Worm (Caenorhabditis elegans) whole organism, dauer: ENCODE results near the gene F35F10.7.

Experiments used
- unc-62 ChIP-seq: sonication (generic microtip); optimal IDR thresholded peaks from 2 replicates; lab custom pipeline; 2017; ENCODE audit warnings: missing biosample characterization, missing genetic modification reagents, missing genetic modification characterization

F35F10.7 gene

DNA sequence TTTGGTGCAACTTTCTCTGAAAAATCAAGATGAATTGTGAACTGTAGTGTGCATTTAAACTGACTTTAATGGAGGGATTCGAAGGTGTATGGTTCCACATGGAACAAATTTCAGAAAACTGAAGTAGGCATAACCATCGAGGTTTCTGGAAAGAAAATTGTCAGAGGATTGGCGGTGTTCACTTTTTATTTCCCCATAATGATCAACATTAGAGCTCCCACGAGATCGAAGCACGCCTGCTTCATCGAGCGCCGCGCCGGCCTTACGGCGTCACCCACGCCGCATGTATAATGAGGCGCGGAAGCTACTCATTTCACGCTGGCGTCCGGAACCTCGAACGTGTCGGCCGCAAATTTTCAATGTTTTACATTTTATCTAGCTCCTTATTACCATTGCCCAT lies 904 bp upstream of the F35F10.7 start:
- TF ChIP-seq unc-62, result no peak

DNA sequence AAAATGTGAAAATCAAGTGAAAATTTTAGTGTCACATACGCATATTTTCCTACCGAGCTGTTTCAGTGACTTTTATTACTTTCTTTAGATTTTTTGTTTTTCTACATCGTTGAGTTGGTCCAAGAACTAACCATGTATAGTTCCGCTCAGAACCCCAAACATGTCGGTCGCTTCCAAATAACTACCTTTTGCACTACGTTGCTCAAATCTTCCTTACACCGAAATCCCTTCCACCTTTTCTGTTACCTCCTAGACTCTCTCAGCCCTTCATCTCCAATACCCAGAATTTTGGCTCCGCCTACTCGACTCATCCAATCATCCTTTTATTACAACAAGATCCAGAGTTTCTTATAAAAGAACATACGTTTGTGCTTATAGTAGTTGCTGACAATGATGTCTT lies 2.6 kb downstream of the F35F10.7 start, which contains the start of gene F35F10.5:
Gene F35F10.5 (plus strand): TSS at position 301 of the 400 bp plus-strand sequence.
- no peak for TF ChIP-seq unc-62

ce11 chrV:3282957-3283356 lies 4.3 kb downstream of the F35F10.7 start, which contains the start of gene str-64:
Gene str-64, plus strand, starts transcription at chrV:3283257.
- TF ChIP-seq unc-62, result no peak

ce11 chrV:3281523-3281922 lies 5.7 kb downstream of the F35F10.7 start, which contains the start of gene T28A11.25:
Gene T28A11.25, plus strand, starts transcription at chrV:3281823.
- no peak for TF ChIP-seq unc-62

DNA sequence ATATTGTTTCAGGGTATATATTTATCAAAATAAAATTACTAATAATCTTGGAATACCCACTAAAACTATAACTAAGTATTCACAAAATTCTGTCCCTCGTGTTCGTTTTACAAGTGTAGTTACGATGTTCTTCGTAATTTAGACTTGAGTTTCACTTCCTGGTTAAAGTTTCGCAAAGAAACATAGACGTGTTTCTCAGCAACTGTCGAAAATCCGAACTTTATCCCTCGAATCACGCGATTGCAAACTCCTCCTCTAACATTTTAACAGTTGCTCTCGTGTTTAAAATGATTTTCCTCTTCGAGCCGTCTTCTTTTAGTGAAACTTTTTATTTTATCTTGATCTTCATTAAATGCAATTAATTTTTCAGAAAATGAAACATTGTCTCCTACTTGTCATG lies 7.2 kb downstream of the F35F10.7 start, which contains the start of gene T28A11.2:
Gene T28A11.2 (plus strand): TSS at position 371 of the 400 bp plus-strand sequence.
- no peak for TF ChIP-seq unc-62

DNA sequence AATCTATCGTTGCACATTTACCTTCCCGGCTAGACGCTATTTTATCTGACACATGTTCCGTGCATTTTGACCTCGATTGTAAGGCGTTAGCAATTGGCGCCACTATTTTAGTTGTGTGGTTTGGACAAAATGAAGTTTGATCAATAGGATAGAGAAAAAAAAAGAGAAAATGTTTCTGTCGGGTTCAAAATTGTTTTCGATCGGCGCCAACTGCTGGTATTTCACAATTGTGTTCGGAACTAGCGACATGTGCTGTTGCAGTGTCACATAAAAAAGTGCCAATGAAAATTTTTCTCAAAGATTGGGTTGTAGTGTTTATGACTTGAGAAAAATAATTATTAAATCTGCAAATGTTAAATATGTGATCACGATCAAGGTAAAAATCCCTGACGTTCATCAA lies 8.1 kb downstream of the F35F10.7 start:
- no peak for TF ChIP-seq unc-62

DNA sequence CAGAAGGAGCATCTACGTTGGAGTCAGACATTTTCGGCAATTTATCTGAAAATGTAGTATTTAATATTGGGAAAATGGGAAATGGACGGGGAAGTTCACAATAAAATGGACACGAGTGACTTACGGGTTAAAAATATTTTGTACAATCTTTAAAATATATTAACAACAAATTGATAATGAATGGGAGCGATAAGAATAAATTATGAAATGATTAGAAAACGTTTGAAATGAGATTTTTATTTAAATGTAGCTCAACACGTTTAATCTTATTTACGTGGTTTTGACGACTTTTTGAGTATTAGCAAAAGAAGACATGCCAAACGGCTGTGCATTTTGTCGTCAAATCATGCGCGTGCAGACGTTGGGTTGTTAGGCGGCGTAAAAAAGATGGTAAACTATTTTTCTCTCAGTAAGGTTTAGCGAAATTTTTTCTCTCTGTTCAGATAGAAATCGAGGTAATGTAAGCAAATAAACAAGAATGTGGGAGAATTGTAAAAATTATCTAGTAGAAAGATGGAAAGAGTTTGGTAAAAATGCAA lies 9.1 kb downstream of the F35F10.7 start, which contains the start of gene fbxa-64:
Gene fbxa-64 (minus strand): TSS at position 51 of the 539 bp plus-strand sequence.
- no peak for TF ChIP-seq unc-62

ce11 chrV:3276184-3276583 lies 11.0 kb downstream of the F35F10.7 start:
- TF ChIP-seq unc-62, result no peak

- TF ChIP-seq unc-62, result no peak
These were observed 12.2 kb downstream of the F35F10.7 start, which contains the start of gene T28A11.3 for ce11 chrV:3275033-3275432. Gene T28A11.3, plus strand, starts transcription at chrV:3275333.

- TF ChIP-seq unc-62, result no peak
These were observed 13.6 kb downstream of the F35F10.7 start, which contains the start of gene T28A11.4 for ce11 chrV:3273577-3274100. Gene T28A11.4, plus strand, starts transcription at chrV:3274050.

- TF ChIP-seq unc-62, result no peak
These were observed 14.1 kb downstream of the F35F10.7 start, which contains the start of gene T28A11.20 for ce11 chrV:3273156-3273555. Gene T28A11.20, minus strand, starts transcription at chrV:3273256.

ce11 chrV:3269407-3269806 lies 17.8 kb downstream of the F35F10.7 start, which contains the start of gene T28A11.19:
Gene T28A11.19, minus strand, starts transcription at chrV:3269514.
- TF ChIP-seq unc-62, result no peak

DNA sequence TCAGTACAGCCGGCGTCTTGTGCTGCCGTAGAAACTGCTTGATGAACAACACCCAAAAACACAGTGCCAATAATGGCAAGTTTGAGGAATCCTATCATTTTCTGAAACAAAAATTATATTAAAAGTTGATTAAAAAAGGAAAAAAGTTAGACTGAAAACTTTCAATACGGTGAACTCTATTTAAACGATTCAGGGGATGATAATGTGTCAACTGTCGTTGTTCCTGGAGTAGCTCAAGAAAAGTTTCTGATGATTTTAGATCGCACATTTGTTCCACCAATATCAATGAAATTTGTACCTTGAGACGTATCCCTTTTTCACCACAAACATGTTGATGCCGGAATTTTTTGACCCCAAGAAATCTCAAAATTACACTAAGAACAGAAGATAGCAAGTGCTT lies 19.3 kb downstream of the F35F10.7 start, which contains the start of gene T28A11.18:
Gene T28A11.18 (minus strand): TSS at position 101 of the 400 bp plus-strand sequence.
- TF ChIP-seq unc-62, result no peak

- no peak for TF ChIP-seq unc-62
These were observed 21.0 kb downstream of the F35F10.7 start, which contains the start of gene T28A11.17 for ce11 chrV:3266189-3266588. Gene T28A11.17, minus strand, starts transcription at chrV:3266289.

DNA sequence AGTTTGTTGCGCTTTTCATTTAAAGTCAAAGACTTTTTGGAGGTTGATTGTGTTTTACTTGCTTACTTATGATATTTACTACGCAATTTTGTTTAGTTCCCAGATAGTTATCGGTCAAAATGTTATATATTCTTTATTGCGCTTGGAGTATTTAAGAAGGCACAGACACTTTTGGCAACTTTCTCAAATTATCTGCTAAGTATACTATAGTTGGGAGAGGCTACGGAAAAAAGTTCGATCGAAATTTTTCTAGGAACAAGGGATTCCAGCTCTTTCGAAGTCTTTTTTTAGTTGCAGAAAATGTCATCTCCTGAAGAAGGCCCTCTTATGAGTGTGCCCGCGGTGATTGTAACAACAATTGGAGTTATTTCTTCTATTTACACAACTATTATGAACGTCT lies 27.2 kb downstream of the F35F10.7 start, which contains the start of gene srbc-5:
Gene srbc-5 (plus strand): TSS at position 301 of the 400 bp plus-strand sequence.
- TF ChIP-seq unc-62, result no peak

DNA sequence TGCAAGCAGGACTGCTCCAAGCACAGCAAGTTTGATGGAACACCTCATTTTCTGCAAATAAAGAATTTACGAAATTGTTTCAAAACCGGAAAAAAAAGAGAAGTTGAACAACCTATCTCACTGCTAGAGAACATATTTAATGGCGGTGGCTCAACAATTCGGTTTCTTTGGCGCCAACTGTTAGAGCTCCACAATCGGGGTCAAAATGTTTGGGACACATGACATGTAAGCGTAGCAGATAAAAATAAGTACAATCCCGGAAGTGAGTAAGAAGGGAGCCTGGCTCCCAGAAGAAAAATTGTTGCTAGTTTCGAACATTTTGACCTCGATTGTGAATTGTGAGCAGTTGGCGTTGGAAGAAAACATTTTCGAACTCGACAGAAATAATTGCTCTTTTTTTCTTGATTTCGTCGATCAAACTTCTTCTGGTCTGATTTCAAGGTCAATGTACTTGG lies 28.0 kb downstream of the F35F10.7 start, which contains the start of gene T28A11.16:
Gene T28A11.16 (minus strand): TSS at position 51 of the 455 bp plus-strand sequence.
- TF ChIP-seq unc-62, result no peak

DNA sequence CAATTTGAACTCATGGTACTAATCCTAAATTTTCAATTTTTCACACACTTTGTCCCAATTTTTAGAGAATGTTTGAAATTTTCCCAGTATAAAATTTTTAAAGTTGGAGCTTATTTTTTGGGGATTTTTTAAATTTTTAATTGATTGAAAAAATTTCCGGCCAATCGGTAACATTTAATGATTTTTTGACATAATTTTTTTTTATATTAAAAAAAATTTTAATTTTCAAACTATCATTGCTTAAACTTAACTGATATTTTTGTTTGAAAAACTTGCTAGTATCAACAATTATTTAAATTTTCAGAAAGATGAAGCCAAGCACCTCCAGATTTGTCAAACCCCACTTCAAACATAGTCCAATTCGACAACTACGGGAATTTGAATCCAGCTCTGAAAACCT lies 30.0 kb downstream of the F35F10.7 start, which contains the start of gene T28A11.22:
Gene T28A11.22 (plus strand): TSS at position 301 of the 400 bp plus-strand sequence.
- no peak for TF ChIP-seq unc-62
